Fruit fly (Drosophila melanogaster) whole organism, embryonic: ENCODE results near the gene CG31459.

Experiments
- Antp ChIP-seq: fragments of 200-800 bp; sonication (Bioruptor generic); optimal IDR thresholded peaks from 3 replicates; lab custom pipeline; 2016; ENCODE audit warnings: missing biosample characterization, missing genetic modification characterization
- CG11247 ChIP-seq: fragments of 200-800 bp; sonication (Bioruptor generic); IDR thresholded peaks from 2 replicates; pipeline ENCODE4 v1.3.6; 2022; ENCODE audit warnings: missing biosample characterization, missing genetic modification characterization
- CG14014 ChIP-seq: fragments of 200-800 bp; sonication (Bioruptor generic); IDR thresholded peaks from 2 replicates; pipeline ENCODE4 v1.3.6; 2022; ENCODE audit warnings: missing biosample characterization, missing genetic modification characterization
- CG15269 ChIP-seq: fragments of 200-800 bp; sonication (Bioruptor generic); optimal IDR thresholded peaks from 2 replicates; lab custom pipeline; 2018; ENCODE audit warnings: missing biosample characterization, mild to moderate bottlenecking, missing genetic modification characterization, moderate library complexity
- CG1529 ChIP-seq: fragments of 200-800 bp; sonication (Bioruptor generic); optimal IDR thresholded peaks from 3 replicates; lab custom pipeline; 2018; ENCODE audit warnings: missing biosample characterization, missing genetic modification characterization
- CG16813 ChIP-seq: fragments of 200-800 bp; sonication (Bioruptor generic); IDR thresholded peaks from 3 replicates; pipeline ENCODE4 v1.3.6; 2022; ENCODE audit warnings: missing biosample characterization, missing genetic modification characterization; ENCODE audit not compliant: partially characterized antibody
- CG17385 ChIP-seq: fragments of 200-800 bp; sonication (Bioruptor generic); optimal IDR thresholded peaks from 3 replicates; lab custom pipeline; 2018; ENCODE audit warnings: missing biosample characterization, mild to moderate bottlenecking, missing genetic modification characterization
- CG17568 ChIP-seq: fragments of 200-800 bp; sonication (Bioruptor generic); optimal IDR thresholded peaks from 2 replicates; lab custom pipeline; 2018; ENCODE audit warnings: missing biosample characterization, mild to moderate bottlenecking, missing genetic modification characterization, moderate library complexity
- CG17802 ChIP-seq: fragments of 200-800 bp; sonication (Bioruptor generic); optimal IDR thresholded peaks from 2 replicates; lab custom pipeline; 2018; ENCODE audit warnings: missing biosample characterization, mild to moderate bottlenecking, missing genetic modification characterization, moderate library complexity
- CG1792 ChIP-seq: fragments of 200-800 bp; sonication (Bioruptor generic); optimal IDR thresholded peaks from 2 replicates; lab custom pipeline; 2016; ENCODE audit warnings: missing biosample characterization, missing genetic modification characterization
- CG2199 ChIP-seq: fragments of 200-800 bp; sonication (Bioruptor generic); IDR thresholded peaks from 3 replicates; pipeline ENCODE4 v1.3.6; 2022; ENCODE audit warnings: missing biosample characterization, missing genetic modification characterization
- CG2202 ChIP-seq: fragments of 200-800 bp; sonication (Bioruptor generic); optimal IDR thresholded peaks from 2 replicates; lab custom pipeline; 2018; ENCODE audit warnings: missing biosample characterization, mild to moderate bottlenecking, missing genetic modification characterization
- CG30020 ChIP-seq: fragments of 200-800 bp; optimal IDR thresholded peaks from 2 replicates; lab custom pipeline; 2019; ENCODE audit warnings: missing biosample characterization, mild to moderate bottlenecking, missing genetic modification characterization, moderate library complexity
- CG31365 ChIP-seq: fragments of 200-800 bp; sonication (Bioruptor generic); optimal IDR thresholded peaks from 2 replicates; lab custom pipeline; 2018; ENCODE audit warnings: missing biosample characterization, mild to moderate bottlenecking, missing genetic modification characterization
- CG3407 ChIP-seq: fragments of 200-800 bp; sonication (Bioruptor generic); optimal IDR thresholded peaks from 2 replicates; lab custom pipeline; 2018; ENCODE audit warnings: missing biosample characterization, mild to moderate bottlenecking, missing genetic modification characterization
- CG3726 ChIP-seq: fragments of 200-800 bp; sonication (Bioruptor generic); IDR thresholded peaks from 3 replicates; pipeline ENCODE4, ENCODE4 v1.3.6; 2022; ENCODE audit warnings: missing biosample characterization, missing genetic modification characterization
- CG4360 ChIP-seq: fragments of 200-800 bp; sonication (Bioruptor generic); IDR thresholded peaks from 2 replicates; pipeline ENCODE4 v1.3.6; 2022; ENCODE audit warnings: missing biosample characterization, missing genetic modification characterization
- CG7271 ChIP-seq: fragments of 200-800 bp; sonication (Bioruptor generic); optimal IDR thresholded peaks from 2 replicates; lab custom pipeline; 2018; ENCODE audit warnings: missing biosample characterization, mild to moderate bottlenecking, missing genetic modification characterization, moderate library complexity
- CG8290 ChIP-seq, 3 experiments: fragments of 200-800 bp; sonication (Bioruptor generic); optimal IDR thresholded peaks; 2 replicates each; lab custom pipeline; 2016 to 2019; ENCODE audit warnings: missing biosample characterization in 3 of 3, missing genetic modification characterization in 3 of 3, mild to moderate bottlenecking in 2 of 3, moderate library complexity in 1 of 3
- D19B ChIP-seq: fragments of 200-800 bp; sonication (Bioruptor generic); optimal IDR thresholded peaks from 2 replicates; lab custom pipeline; 2017; ENCODE audit warnings: missing biosample characterization, mild to moderate bottlenecking, missing genetic modification characterization
- Dek ChIP-seq: fragments of 200-800 bp; sonication (Bioruptor generic); optimal IDR thresholded peaks from 3 replicates; lab custom pipeline; 2019; ENCODE audit warnings: missing biosample characterization, mild to moderate bottlenecking, missing genetic modification characterization, moderate library complexity
- Dfd ChIP-seq, 2 experiments: fragments of >200 bp; optimal IDR thresholded peaks; 2 replicates each; lab custom pipeline; 2017; ENCODE audit warnings: missing biosample characterization in 2 of 2, missing genetic modification characterization in 2 of 2
- Dp ChIP-seq: fragments of 200-800 bp; sonication (Bioruptor generic); optimal IDR thresholded peaks from 2 replicates; lab custom pipeline; 2018; ENCODE audit warnings: missing biosample characterization, mild to moderate bottlenecking, missing genetic modification characterization, moderate library complexity
- Drgx ChIP-seq: fragments of 200-800 bp; sonication (Bioruptor generic); IDR thresholded peaks from 2 replicates; pipeline ENCODE4 v1.3.6; 2022; ENCODE audit warnings: missing biosample characterization, missing genetic modification characterization
- H2.0 ChIP-seq: fragments of 200-800 bp; sonication (Bioruptor generic); IDR thresholded peaks from 2 replicates; pipeline ENCODE4 v1.3.6; 2022; ENCODE audit warnings: missing biosample characterization, missing genetic modification characterization
- HLHmδ ChIP-seq: fragments of 200-800 bp; sonication (Bioruptor generic); optimal IDR thresholded peaks from 2 replicates; lab custom pipeline; 2018; ENCODE audit warnings: missing biosample characterization, mild to moderate bottlenecking, missing genetic modification characterization, moderate library complexity
- Hsf ChIP-seq: fragments of 200-800 bp; sonication (Bioruptor generic); optimal IDR thresholded peaks from 3 replicates; lab custom pipeline; 2016; ENCODE audit warnings: missing biosample characterization, missing genetic modification characterization
- NC2β ChIP-seq: fragments of 200-800 bp; sonication (Bioruptor generic); optimal IDR thresholded peaks from 2 replicates; lab custom pipeline; 2016; ENCODE audit warnings: missing biosample characterization, missing genetic modification characterization
- NFAT ChIP-seq: fragments of 200-800 bp; sonication (Bioruptor generic); IDR thresholded peaks from 2 replicates; pipeline ENCODE4 v1.3.6; 2022; ENCODE audit warnings: missing biosample characterization, missing genetic modification characterization
- Ravus ChIP-seq: fragments of 200-800 bp; sonication (Bioruptor generic); IDR thresholded peaks from 2 replicates; pipeline ENCODE4 v1.3.6; 2022; ENCODE audit warnings: missing biosample characterization, missing genetic modification characterization
- Xbp1 ChIP-seq: fragments of 200-800 bp; sonication (Bioruptor generic); optimal IDR thresholded peaks from 3 replicates; lab custom pipeline; 2016; ENCODE audit warnings: missing biosample characterization, mild to moderate bottlenecking, missing genetic modification characterization
- ab ChIP-seq: fragments of 200-800 bp; sonication (Bioruptor generic); optimal IDR thresholded peaks from 2 replicates; lab custom pipeline; 2016; ENCODE audit warnings: missing biosample characterization, missing genetic modification characterization
- abd-A ChIP-seq: fragments of 200-800 bp; sonication (Bioruptor generic); optimal IDR thresholded peaks from 3 replicates; lab custom pipeline; 2019; ENCODE audit warnings: missing biosample characterization, mild to moderate bottlenecking, missing genetic modification characterization, moderate library complexity
- ap ChIP-seq: fragments of 200-800 bp; sonication (Bioruptor generic); IDR thresholded peaks from 2 replicates; pipeline ENCODE4 v1.3.6; 2022; ENCODE audit warnings: missing biosample characterization, missing genetic modification characterization
- ash1 ChIP-seq: fragments of 200-800 bp; sonication (Bioruptor generic); optimal IDR thresholded peaks from 2 replicates; lab custom pipeline; 2018; ENCODE audit warnings: missing biosample characterization, mild to moderate bottlenecking, missing genetic modification characterization
- bab2 ChIP-seq: fragments of 200-800 bp; sonication (Bioruptor generic); optimal IDR thresholded peaks from 2 replicates; lab custom pipeline; 2016; ENCODE audit warnings: missing biosample characterization, missing genetic modification characterization
- bowl ChIP-seq: fragments of 200-800 bp; sonication (Bioruptor generic); IDR thresholded peaks from 2 replicates; pipeline ENCODE4 v1.3.6; 2022; ENCODE audit warnings: missing biosample characterization, missing genetic modification characterization
- chinmo ChIP-seq: fragments of 200-800 bp; sonication (Bioruptor generic); IDR thresholded peaks from 4 replicates; pipeline ENCODE4 v1.3.6; 2022; ENCODE audit warnings: missing biosample characterization, missing genetic modification characterization; ENCODE audit not compliant: partially characterized antibody
- fd3F ChIP-seq: fragments of 200-800 bp; sonication (Bioruptor generic); optimal IDR thresholded peaks from 2 replicates; lab custom pipeline; 2018; ENCODE audit warnings: missing biosample characterization, mild to moderate bottlenecking, missing genetic modification characterization, moderate library complexity
- fru ChIP-seq: fragments of >200 bp; optimal IDR thresholded peaks from 2 replicates; lab custom pipeline; 2017
- grau ChIP-seq: fragments of 200-800 bp; optimal IDR thresholded peaks from 3 replicates; lab custom pipeline; 2019; ENCODE audit warnings: missing biosample characterization, mild to moderate bottlenecking, missing genetic modification characterization, moderate library complexity
- onecut ChIP-seq: fragments of 200-800 bp; sonication (Bioruptor generic); IDR thresholded peaks from 2 replicates; pipeline ENCODE4 v1.3.6; 2022; ENCODE audit warnings: missing biosample characterization, missing genetic modification characterization
- otp ChIP-seq: fragments of 200-800 bp; sonication (Bioruptor generic); IDR thresholded peaks from 3 replicates; pipeline ENCODE4, ENCODE4 v1.3.6; 2022; ENCODE audit warnings: missing biosample characterization, missing genetic modification characterization
- pho ChIP-seq: fragments of 200-800 bp; sonication (Bioruptor generic); optimal IDR thresholded peaks from 2 replicates; lab custom pipeline; 2016; ENCODE audit warnings: missing biosample characterization, missing genetic modification characterization
- salm ChIP-seq: fragments of 200-800 bp; sonication (Bioruptor generic); optimal IDR thresholded peaks from 2 replicates; lab custom pipeline; 2018; ENCODE audit warnings: missing biosample characterization, mild to moderate bottlenecking, missing genetic modification characterization
- sens ChIP-seq: fragments of 200-800 bp; sonication (Bioruptor generic); peaks from one replicate; lab custom pipeline; 2016; ENCODE audit warnings: missing biosample characterization, missing genetic modification characterization
- sob ChIP-seq: fragments of 200-800 bp; sonication (Bioruptor generic); IDR thresholded peaks from 2 replicates; pipeline ENCODE4 v1.3.6; 2022; ENCODE audit warnings: missing biosample characterization, missing genetic modification characterization
- stwl ChIP-seq: fragments of 200-800 bp; sonication (Bioruptor generic); optimal IDR thresholded peaks from 3 replicates; lab custom pipeline; 2018; ENCODE audit warnings: missing biosample characterization, mild to moderate bottlenecking, missing genetic modification characterization, moderate library complexity
- trem ChIP-seq: fragments of 200-800 bp; optimal IDR thresholded peaks from 3 replicates; lab custom pipeline; 2019; ENCODE audit warnings: missing biosample characterization, mild to moderate bottlenecking, missing genetic modification characterization, moderate library complexity
- zen2 ChIP-seq: fragments of 200-800 bp; sonication (Bioruptor generic); IDR thresholded peaks from 3 replicates; pipeline ENCODE4 v1.3.6; 2022; ENCODE audit warnings: missing biosample characterization, missing genetic modification characterization; ENCODE audit not compliant: partially characterized antibody

CG31459 gene

dm6 chr3R:19847591-19848256 is 7.1 kb downstream of the CG31459 start (continued):
- no peak for TF ChIP-seq abd-A (tag; lab: Kevin White, UChicago)
- TF ChIP-seq Drgx = no peak
- peak; percentile 82 for TF ChIP-seq CG17568 (GFP tag; lab: Kevin White, UChicago)
- no peak for TF ChIP-seq H2.0 (GFP tag; lab: Robert Waterston, UW)
- TF ChIP-seq D19B (GFP tag; lab: Kevin White, UChicago) = no peak
- peak; percentile 27; the same call in 1 of the 2 replicates for TF ChIP-seq NFAT (GFP tag; lab: Robert Waterston, UW)
- TF ChIP-seq CG7271 = no peak
- no peak for TF ChIP-seq Dfd (GFP tag; optimal IDR thresholded peaks at IDR 0.05; lab: Kevin White, UChicago)
- TF ChIP-seq CG31365 (tag; lab: Kevin White, UChicago) = peak; percentile 48
- no peak for TF ChIP-seq Antp
- TF ChIP-seq otp (GFP tag; lab: Robert Waterston, UW) = peak; percentile 43; the same call in 1 of the 3 replicates
- TF ChIP-seq pho (GFP tag; lab: Kevin White, UChicago) = no peak
- TF ChIP-seq zen2 = no peak
- TF ChIP-seq CG3407 = peak; percentile 59
- TF ChIP-seq stwl = no peak
- TF ChIP-seq ap (GFP tag; lab: Robert Waterston, UW) = no peak
- TF ChIP-seq Hsf = peak; percentile 20
- peak; percentile 77 for TF ChIP-seq CG2202 (tag; lab: Kevin White, UChicago)
- TF ChIP-seq salm (tag; lab: Kevin White, UChicago) = peak; percentile 67
- TF ChIP-seq Dp (GFP tag; lab: Kevin White, UChicago) = no peak
- TF ChIP-seq NC2β (GFP tag; lab: Kevin White, UChicago) = peak; percentile 31
- no peak for TF ChIP-seq bowl (GFP tag; lab: Robert Waterston, UW)
- TF ChIP-seq Xbp1 (GFP tag; lab: Kevin White, UChicago) = no peak
- no peak for TF ChIP-seq CG8290 (GFP tag; optimal IDR thresholded peaks at IDR 0.05; lab: Kevin White, UChicago)
- peak in 1 of 2 experiments; percentile 61 for TF ChIP-seq CG8290 (tag; optimal IDR thresholded peaks at IDR 0.05; lab: Kevin White, UChicago)
- TF ChIP-seq sob (GFP tag; lab: Robert Waterston, UW) = peak; percentile 44; the same call in 1 of the 2 replicates
- TF ChIP-seq CG17385 (GFP tag; lab: Kevin White, UChicago) = peak; percentile 61
- peak; percentile 22; the same call in 1 of the 2 replicates for TF ChIP-seq CG11247
- no peak for TF ChIP-seq CG2199 (GFP tag; lab: Robert Waterston, UW)
- TF ChIP-seq CG15269 = peak; percentile 51
- TF ChIP-seq CG1529 (GFP tag; lab: Kevin White, UChicago) = peak; percentile 38
- no peak for TF ChIP-seq CG1792 (GFP tag; lab: Kevin White, UChicago)
- TF ChIP-seq onecut (GFP tag; lab: Robert Waterston, UW) = peak; percentile 90
- peak; percentile 5 for TF ChIP-seq trem (tag; lab: Kevin White, UChicago)
- no peak for TF ChIP-seq HLHmδ
- no peak for TF ChIP-seq CG17802 (tag; lab: Kevin White, UChicago)
- peak; percentile 76 for TF ChIP-seq sens (GFP tag; lab: Kevin White, UChicago)
- peak; percentile 98 for TF ChIP-seq chinmo (GFP tag; lab: Robert Waterston, UW)
- TF ChIP-seq Ravus = no peak
- TF ChIP-seq CG30020 = no peak
- peak; percentile 53 for TF ChIP-seq fd3F
- no peak for TF ChIP-seq CG16813 (GFP tag; lab: Robert Waterston, UW)
- no peak for TF ChIP-seq ash1 (GFP tag; lab: Kevin White, UChicago)
- peak; percentile 42; the same call in 1 of the 2 replicates for TF ChIP-seq CG14014
- TF ChIP-seq bab2 = peak; percentile 47
- no peak for TF ChIP-seq grau
- TF ChIP-seq ab (GFP tag; lab: Kevin White, UChicago) = no peak
- TF ChIP-seq CG3726 (GFP tag; lab: Robert Waterston, UW) = no peak
- TF ChIP-seq CG4360 = no peak; the same call in 1 of the 2 replicates
- peak; percentile 37 for TF ChIP-seq Dek (tag; lab: Kevin White, UChicago)
- no peak for TF ChIP-seq fru (lab: Kevin White, UChicago)
